Fruit fly (Drosophila melanogaster) whole organism, wandering third instar larva: ENCODE measurements around the gene CG14341.

ENCODE experiments used
- Abd-B ChIP-seq: fragments of >200 bp; optimal IDR thresholded peaks from 2 replicates; lab custom pipeline; 2017; ENCODE audit warnings: missing biosample characterization, missing genetic modification characterization
- CG9705 ChIP-seq: fragments of 200-800 bp; sonication (Bioruptor generic); optimal IDR thresholded peaks from 2 replicates; lab custom pipeline; 2018; ENCODE audit warnings: missing biosample characterization, mild to moderate bottlenecking, missing genetic modification characterization
- CrebA ChIP-seq: fragments of 200-800 bp; sonication (Bioruptor generic); optimal IDR thresholded peaks from 2 replicates; lab custom pipeline; 2016; ENCODE audit warnings: missing biosample characterization, mild to moderate bottlenecking, missing genetic modification characterization, borderline replicate concordance
- Hr78 ChIP-seq: fragments of >200 bp; optimal IDR thresholded peaks from 2 replicates; lab custom pipeline; 2017; ENCODE audit warnings: missing biosample characterization, missing genetic modification characterization
- Jra ChIP-seq: sonication (Bioruptor generic); optimal IDR thresholded peaks from 2 replicates; lab custom pipeline; 2016; ENCODE audit warnings: missing biosample characterization, missing genetic modification characterization
- Mio ChIP-seq: sonication (Bioruptor generic); optimal IDR thresholded peaks from 2 replicates; lab custom pipeline; 2016; ENCODE audit warnings: missing biosample characterization, missing genetic modification characterization
- Vsx2 ChIP-seq: fragments of 200-300, 225-300 bp; sonication (Bioruptor generic); optimal IDR thresholded peaks from 2 replicates; lab custom pipeline; 2018; ENCODE audit warnings: missing biosample characterization, missing genetic modification characterization; ENCODE audit not compliant: partially characterized antibody
- br ChIP-seq: fragments of 200-800 bp; sonication (Bioruptor generic); optimal IDR thresholded peaks from 2 replicates; lab custom pipeline; 2016; ENCODE audit warnings: missing biosample characterization, missing genetic modification characterization
- brk ChIP-seq: fragments of 200-800 bp; sonication (Bioruptor generic); optimal IDR thresholded peaks from 2 replicates; lab custom pipeline; 2016; ENCODE audit warnings: missing biosample characterization, mild to moderate bottlenecking, missing genetic modification characterization
- dsf ChIP-seq: sonication (Bioruptor generic); optimal IDR thresholded peaks from 2 replicates; lab custom pipeline; 2016; ENCODE audit warnings: missing biosample characterization, missing genetic modification characterization, borderline replicate concordance
- h ChIP-seq: fragments of 200-800 bp; sonication (Bioruptor generic); optimal IDR thresholded peaks from 3 replicates; lab custom pipeline; 2016; ENCODE audit warnings: missing biosample characterization, mild to moderate bottlenecking, missing genetic modification characterization
- pan ChIP-seq: fragments of >200 bp; optimal IDR thresholded peaks from 2 replicates; lab custom pipeline; 2017
- psq ChIP-seq: fragments of 200-800 bp; sonication (Bioruptor generic); optimal IDR thresholded peaks from 3 replicates; lab custom pipeline; 2017; ENCODE audit warnings: missing biosample characterization, mild to moderate bottlenecking, missing genetic modification characterization, moderate library complexity
- woc ChIP-seq: sonication (Bioruptor generic); optimal IDR thresholded peaks from 2 replicates; lab custom pipeline; 2016; ENCODE audit warnings: missing biosample characterization, mild to moderate bottlenecking, missing genetic modification characterization

dm6 chr2L:1199912-1200721, 33.8 kb downstream of the CG14341 start, which contains the start of the genes CG43349 and CG5011:
- TF ChIP-seq br (GFP tag; lab: Kevin White, UChicago) (no peak), dsf (GFP tag; lab: Kevin White, UChicago) (no peak), Abd-B (GFP tag; lab: Kevin White, UChicago) (no peak), psq (no peak), Mio (GFP tag; lab: Kevin White, UChicago) (no peak), brk (no peak), CrebA (GFP tag; lab: Kevin White, UChicago) (no peak), woc (GFP tag; lab: Kevin White, UChicago) (no peak), Jra (GFP tag; lab: Kevin White, UChicago) (no peak), h (GFP tag; lab: Kevin White, UChicago) (no peak), CG9705 (GFP tag; lab: Kevin White, UChicago) (no peak), Vsx2 (GFP tag; lab: Kevin White, UChicago) (no peak), pan (no peak), Hr78 (GFP tag; lab: Kevin White, UChicago) (no peak)
